Worm (Caenorhabditis elegans): ENCODE results near the gene C39B10.1.

Gene C39B10.1

ce11 chrX:10440781-10441180 lies 22.7 kb downstream of the C39B10.1 start:
- TF ChIP-seq F22D6.2 (tag; optimal IDR thresholded peaks at IDR 0.05): no peak
- no peak for TF ChIP-seq egl-18 (GFP tag; IDR thresholded peaks at IDR 0.05)
- TF ChIP-seq nfya-2 (GFP tag; IDR thresholded peaks at IDR 0.05): no peak
- TF ChIP-seq hmg-20 (GFP tag; IDR thresholded peaks at IDR 0.05): no peak
- TF ChIP-seq lsl-1 (GFP tag; optimal IDR thresholded peaks at IDR 0.05): no peak
- no peak for TF ChIP-seq bed-1 (GFP tag; IDR thresholded peaks at IDR 0.05)
- TF ChIP-seq F52B5.7 (tag; optimal IDR thresholded peaks at IDR 0.05): no peak
- TF ChIP-seq nhr-90 (tag; optimal IDR thresholded peaks at IDR 0.05): no peak
- no peak for TF ChIP-seq dox-1 (GFP tag; IDR thresholded peaks at IDR 0.05)

ce11 chrX:10437421-10437820 lies 26.0 kb downstream of the C39B10.1 start:
- TF ChIP-seq F49E8.2 (tag; optimal IDR thresholded peaks at IDR 0.05; ENCODE audit: insufficient read depth) (no peak), unc-62 (GFP tag; optimal IDR thresholded peaks at IDR 0.05) (no peak)

ce11 chrX:10435492-10435939 lies 27.9 kb downstream of the C39B10.1 start:
- TF ChIP-seq sea-2 (GFP tag; IDR thresholded peaks at IDR 0.05): no peak
- TF ChIP-seq K12H6.12 (tag; optimal IDR thresholded peaks at IDR 0.05): peak; percentile 89
- peak; percentile 33 for TF ChIP-seq attf-5 (GFP tag; optimal IDR thresholded peaks at IDR 0.05)
- TF ChIP-seq attf-3 (GFP tag; conservative IDR thresholded peaks at IDR 0.05): no peak
- no peak for TF ChIP-seq nhr-179 (tag; optimal IDR thresholded peaks at IDR 0.05)
- peak; percentile 64; the same call in 1 of the 2 replicates for TF ChIP-seq K11D2.4 (GFP tag; IDR thresholded peaks at IDR 0.05)
- TF ChIP-seq bed-2 (GFP tag; IDR thresholded peaks at IDR 0.05): peak; percentile 50; the same call in 1 of the 2 replicates
- TF ChIP-seq rpc-1 (optimal IDR thresholded peaks at IDR 0.05): no peak
- TF ChIP-seq rpc-1 (tag; optimal IDR thresholded peaks at IDR 0.05): no peak
- TF ChIP-seq lin-35 (GFP tag; optimal IDR thresholded peaks at IDR 0.05): no peak
- no peak for TF ChIP-seq nfyb-1 (GFP tag; IDR thresholded peaks at IDR 0.05)
- TF ChIP-seq hmg-1.2 (GFP tag; IDR thresholded peaks at IDR 0.05): peak; percentile 55
- TF ChIP-seq egrh-3 (GFP tag; IDR thresholded peaks at IDR 0.05): peak; percentile 66; the same call in 1 of the 2 replicates
- 0 out of 2 replicates have a peak, but pooled peaks have one; percentile 48 for TF ChIP-seq pbrm-1 (GFP tag; IDR thresholded peaks at IDR 0.05)
- TF ChIP-seq die-1 (tag; optimal IDR thresholded peaks at IDR 0.05): no peak
- TF ChIP-seq pha-4 (tag; optimal IDR thresholded peaks at IDR 0.05): no peak
- no peak; the same call in 1 of the 2 replicates for TF ChIP-seq B0336.3 (GFP tag; IDR thresholded peaks at IDR 0.05)
- TF ChIP-seq fkh-3 (tag; optimal IDR thresholded peaks at IDR 0.05): no peak
- TF ChIP-seq him-1 (tag; optimal IDR thresholded peaks at IDR 0.05): no peak
- TF ChIP-seq zfh-2 (GFP tag; conservative IDR thresholded peaks at IDR 0.05): peak; percentile 98
- TF ChIP-seq egl-18 (GFP tag; IDR thresholded peaks at IDR 0.05): 0 out of 2 replicates have a peak, but pooled peaks have one; percentile 62
- peak; percentile 60; the same call in 1 of the 2 replicates for TF ChIP-seq ztf-6 (GFP tag; IDR thresholded peaks at IDR 0.05)
- TF ChIP-seq mes-4 (tag; optimal IDR thresholded peaks at IDR 0.05): no peak
- TF ChIP-seq sdz-38 (tag; optimal IDR thresholded peaks at IDR 0.05): no peak
- TF ChIP-seq tbp1 (GFP tag; optimal IDR thresholded peaks at IDR 0.05): no peak
- TF ChIP-seq mel-28 (tag; optimal IDR thresholded peaks at IDR 0.05; ENCODE audit: borderline replicate concordance): no peak
- no peak for TF ChIP-seq attf-6 (GFP tag; IDR thresholded peaks at IDR 0.05)
- TF ChIP-seq ceh-27 (GFP tag; optimal IDR thresholded peaks at IDR 0.05): peak; percentile 67

Data from whole organism, young adult.